Worm (Caenorhabditis elegans) whole organism, late embryonic: ENCODE measurements around the gene cest-4.

Experiments used
- C08G9.2 ChIP-seq: sonication (generic microtip); optimal IDR thresholded peaks from 2 replicates; lab custom pipeline; 2016; ENCODE audit warnings: mild to moderate bottlenecking, missing genetic modification characterization, moderate library complexity, missing compliant biosample characterization
- C38D4.7 ChIP-seq: fragments of 200-800 bp; sonication (Bioruptor generic); optimal IDR thresholded peaks from 2 replicates; lab custom pipeline; 2018; ENCODE audit warnings: mild to moderate bottlenecking, missing genetic modification characterization, moderate library complexity, missing compliant biosample characterization
- T23F11.4 ChIP-seq: fragments of 200-800 bp; sonication (Bioruptor generic); optimal IDR thresholded peaks from 2 replicates; lab custom pipeline; 2018; ENCODE audit warnings: mild to moderate bottlenecking, missing genetic modification characterization, missing compliant biosample characterization
- Y22D7AL.16 ChIP-seq: sonication (generic microtip); optimal IDR thresholded peaks from 2 replicates; lab custom pipeline; 2016; ENCODE audit warnings: missing genetic modification characterization, missing compliant biosample characterization
- ahr-1 ChIP-seq: sonication (generic microtip); optimal IDR thresholded peaks from 2 replicates; lab custom pipeline; 2016; ENCODE audit warnings: missing genetic modification characterization, missing compliant biosample characterization
- ama-1 ChIP-seq: fragments of 150-350 bp; optimal IDR thresholded peaks from 2 replicates; lab custom pipeline; 2014
- ceh-18 ChIP-seq: sonication (generic microtip); optimal IDR thresholded peaks from 2 replicates; lab custom pipeline; 2016; ENCODE audit warnings: missing genetic modification characterization, missing compliant biosample characterization
- ceh-2 ChIP-seq: sonication (generic microtip); optimal IDR thresholded peaks from 2 replicates; lab custom pipeline; 2016; ENCODE audit warnings: missing genotype, missing genetic modification characterization, missing compliant biosample characterization
- ceh-30 ChIP-seq: fragments of 150-350 bp; optimal IDR thresholded peaks from 2 replicates; lab custom pipeline; 2014; ENCODE audit warnings: missing biosample characterization, missing genetic modification characterization
- ceh-31 ChIP-seq: sonication (generic microtip); optimal IDR thresholded peaks from 2 replicates; lab custom pipeline; 2016; ENCODE audit warnings: missing genetic modification characterization, missing compliant biosample characterization
- ceh-34 ChIP-seq: sonication (generic microtip); optimal IDR thresholded peaks from 2 replicates; lab custom pipeline; 2016; ENCODE audit warnings: mild to moderate bottlenecking, missing genetic modification characterization, missing compliant biosample characterization
- ceh-45 ChIP-seq: fragments of 200-800 bp; sonication (Bioruptor generic); IDR thresholded peaks from 2 replicates; pipeline ENCODE4 v1.3.6; 2022; ENCODE audit warnings: missing genetic modification reagents, missing genetic modification characterization, missing compliant biosample characterization
- ceh-48 ChIP-seq: sonication (generic microtip); optimal IDR thresholded peaks from 2 replicates; lab custom pipeline; 2016; ENCODE audit warnings: missing genetic modification characterization, inconsistent platforms, missing compliant biosample characterization
- dve-1 ChIP-seq: sonication (generic microtip); optimal IDR thresholded peaks from 2 replicates; lab custom pipeline; 2017; ENCODE audit warnings: antibody characterized with exemption, mild to moderate bottlenecking, missing genetic modification characterization, missing compliant biosample characterization
- ets-4 ChIP-seq: sonication (generic microtip); optimal IDR thresholded peaks from 2 replicates; lab custom pipeline; 2016; ENCODE audit warnings: missing genetic modification characterization, missing compliant biosample characterization
- eyg-1 ChIP-seq: sonication (generic microtip); optimal IDR thresholded peaks from 2 replicates; lab custom pipeline; 2016; ENCODE audit warnings: missing genotype, missing genetic modification characterization, missing compliant biosample characterization
- fax-1 ChIP-seq: sonication (generic microtip); optimal IDR thresholded peaks from 2 replicates; lab custom pipeline; 2016; ENCODE audit warnings: missing genotype, missing genetic modification characterization, missing compliant biosample characterization
- fkh-10 ChIP-seq: fragments of 150-350 bp; optimal IDR thresholded peaks from 2 replicates; lab custom pipeline; 2014; ENCODE audit warnings: missing biosample characterization, missing genetic modification reagents, missing genetic modification characterization
- fkh-6 ChIP-seq: sonication (generic microtip); optimal IDR thresholded peaks from 2 replicates; lab custom pipeline; 2016; ENCODE audit warnings: missing genetic modification characterization, missing compliant biosample characterization
- gmeb-2 ChIP-seq: sonication (generic microtip); optimal IDR thresholded peaks from 2 replicates; lab custom pipeline; 2016; ENCODE audit warnings: missing genetic modification characterization, inconsistent platforms, missing compliant biosample characterization
- hlh-13 ChIP-seq: fragments of 200-800 bp; sonication (Bioruptor generic); optimal IDR thresholded peaks from 2 replicates; lab custom pipeline; 2018; ENCODE audit warnings: mild to moderate bottlenecking, missing genetic modification characterization, missing compliant biosample characterization
- hlh-30 ChIP-seq: sonication (generic microtip); optimal IDR thresholded peaks from 2 replicates; lab custom pipeline; 2017; ENCODE audit warnings: antibody characterized with exemption, missing genetic modification characterization, missing compliant biosample characterization; ENCODE audit not compliant: insufficient read depth
- hlh-6 ChIP-seq: sonication (generic microtip); optimal IDR thresholded peaks from 2 replicates; lab custom pipeline; 2016; ENCODE audit warnings: missing genotype, missing genetic modification characterization, missing compliant biosample characterization
- hlh-8 ChIP-seq: sonication (generic microtip); optimal IDR thresholded peaks from 2 replicates; lab custom pipeline; 2016; ENCODE audit warnings: missing genotype, missing genetic modification characterization, missing compliant biosample characterization
- madf-2 ChIP-seq: sonication (generic microtip); optimal IDR thresholded peaks from 2 replicates; lab custom pipeline; 2017; ENCODE audit warnings: missing genetic modification characterization, missing compliant biosample characterization
- mec-3 ChIP-seq: sonication (generic microtip); optimal IDR thresholded peaks from 2 replicates; lab custom pipeline; 2016; ENCODE audit warnings: borderline replicate concordance, missing genetic modification characterization, missing compliant biosample characterization
- nfya-1 ChIP-seq: sonication (generic microtip); optimal IDR thresholded peaks from 2 replicates; lab custom pipeline; 2017; ENCODE audit warnings: missing genetic modification characterization, mild to moderate bottlenecking, missing compliant biosample characterization, antibody characterized with exemption, moderate library complexity
- nhr-11 ChIP-seq: fragments of 150-350 bp; optimal IDR thresholded peaks from 2 replicates; lab custom pipeline; 2014; ENCODE audit warnings: missing biosample characterization, missing genetic modification characterization
- npax-4 ChIP-seq: sonication (generic microtip); optimal IDR thresholded peaks from 2 replicates; lab custom pipeline; 2016; ENCODE audit warnings: missing genetic modification characterization, missing compliant biosample characterization
- pag-3 ChIP-seq: sonication (generic microtip); optimal IDR thresholded peaks from 2 replicates; lab custom pipeline; 2016; ENCODE audit warnings: missing compliant biosample characterization, missing genetic modification characterization, borderline replicate concordance
- pat-9 ChIP-seq: fragments of 200-800 bp; sonication (Bioruptor generic); optimal IDR thresholded peaks from 2 replicates; lab custom pipeline; 2018; ENCODE audit warnings: mild to moderate bottlenecking, missing genetic modification characterization, moderate library complexity, missing compliant biosample characterization
- pax-1 ChIP-seq: fragments of 150-350 bp; optimal IDR thresholded peaks from 2 replicates; lab custom pipeline; 2014; ENCODE audit warnings: missing biosample characterization, missing genetic modification characterization
- pha-2 ChIP-seq: sonication (generic microtip); optimal IDR thresholded peaks from 2 replicates; lab custom pipeline; 2017; ENCODE audit warnings: mild to moderate bottlenecking, missing genetic modification characterization, missing compliant biosample characterization
- ref-2 ChIP-seq: sonication (generic microtip); optimal IDR thresholded peaks from 2 replicates; lab custom pipeline; 2016; ENCODE audit warnings: missing genetic modification characterization, missing compliant biosample characterization
- rnt-1 ChIP-seq: sonication (generic microtip); optimal IDR thresholded peaks from 2 replicates; lab custom pipeline; 2016; ENCODE audit warnings: missing genetic modification characterization, missing compliant biosample characterization
- sdc-2 ChIP-seq: sonication (generic microtip); optimal IDR thresholded peaks from 2 replicates; lab custom pipeline; 2016; ENCODE audit warnings: missing genotype, missing genetic modification characterization, missing compliant biosample characterization
- sox-2 ChIP-seq: fragments of 200-800 bp; sonication (Bioruptor generic); IDR thresholded peaks from 2 replicates; pipeline ENCODE4 v1.3.6; 2022; ENCODE audit warnings: missing genetic modification reagents, missing genetic modification characterization, missing compliant biosample characterization
- sox-4 ChIP-seq: sonication (generic microtip); optimal IDR thresholded peaks from 2 replicates; lab custom pipeline; 2017; ENCODE audit warnings: mild to moderate bottlenecking, missing genetic modification characterization, inconsistent platforms, missing compliant biosample characterization
- syd-9 ChIP-seq: sonication (generic microtip); optimal IDR thresholded peaks from 2 replicates; lab custom pipeline; 2016; ENCODE audit warnings: mild to moderate bottlenecking, missing genetic modification characterization, moderate library complexity, missing compliant biosample characterization
- tbx-2 ChIP-seq: sonication (generic microtip); optimal IDR thresholded peaks from 2 replicates; lab custom pipeline; 2016; ENCODE audit warnings: missing genetic modification characterization, missing compliant biosample characterization
- ttx-3 ChIP-seq: sonication (generic microtip); optimal IDR thresholded peaks from 2 replicates; lab custom pipeline; 2016; ENCODE audit warnings: missing genetic modification reagents, missing genetic modification characterization, missing compliant biosample characterization
- unc-3 ChIP-seq, 2 experiments: fragments of 200-800 bp in 1 of 2; sonication (Bioruptor generic) in 1 of 2; sonication (generic microtip) in 1 of 2; conservative IDR thresholded peaks in 1 of 2; optimal IDR thresholded peaks in 1 of 2; 2 replicates each; pipeline versions ENCODE4 v1.3.6 to Lab custom; 2016 to 2022; ENCODE audit warnings: missing compliant biosample characterization in 2 of 2, missing genetic modification characterization in 2 of 2, missing genetic modification reagents in 1 of 2
- unc-86 ChIP-seq: sonication (generic microtip); optimal IDR thresholded peaks from 2 replicates; lab custom pipeline; 2016; ENCODE audit warnings: missing genetic modification characterization, missing compliant biosample characterization
- ztf-16 ChIP-seq: sonication (generic microtip); optimal IDR thresholded peaks from 2 replicates; lab custom pipeline; 2017; ENCODE audit warnings: missing genetic modification characterization, missing compliant biosample characterization

cest-4 gene

DNA sequence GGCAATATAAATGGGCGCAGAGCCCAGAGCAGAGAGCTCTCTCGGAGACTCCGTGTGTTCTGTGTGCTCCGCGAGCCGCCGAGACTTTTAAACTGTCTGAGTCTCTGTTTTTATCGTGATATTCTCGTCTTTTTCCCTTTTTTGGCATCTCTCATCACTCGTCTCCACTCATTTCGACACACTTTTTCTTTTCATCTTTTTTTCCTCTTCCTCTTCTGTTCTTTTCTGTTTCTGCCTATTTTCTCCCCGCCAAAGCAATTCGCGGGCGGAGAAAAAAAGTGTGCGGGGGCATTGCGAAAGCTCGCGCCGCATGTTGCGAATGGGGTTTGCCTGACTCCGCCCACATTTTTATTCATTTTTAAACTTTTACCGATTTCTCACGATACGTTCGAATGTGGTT is 45.8 kb downstream of the cest-4 start (continued):
- TF ChIP-seq unc-3 (GFP tag; conservative IDR thresholded peaks at IDR 0.05; lab: Robert Waterston, UW) (peak; percentile 74), unc-3 (tag; optimal IDR thresholded peaks at IDR 0.05; lab: Kevin White, UChicago) (peak; percentile 75), eyg-1 (tag; lab: Kevin White, UChicago) (peak; percentile 50), npax-4 (tag; lab: Kevin White, UChicago) (peak; percentile 54), fkh-10 (GFP tag; lab: Kevin White, UChicago) (peak; percentile 22), C38D4.7 (GFP tag; lab: Kevin White, UChicago) (peak; percentile 65), ceh-2 (peak; percentile 84), ahr-1 (peak; percentile 17), ceh-31 (tag; lab: Kevin White, UChicago) (peak; percentile 92), hlh-6 (peak; percentile 90), unc-86 (peak; percentile 75), ceh-30 (no peak), fax-1 (peak; percentile 71), ceh-45 (GFP tag; lab: Robert Waterston, UW) (no peak), ama-1 (lab: Kevin White, UChicago) (no peak), hlh-8 (tag; lab: Kevin White, UChicago) (peak; percentile 82), T23F11.4 (GFP tag; lab: Kevin White, UChicago) (peak; percentile 71), nhr-11 (no peak), ceh-18 (tag; lab: Kevin White, UChicago) (peak; percentile 92), ceh-48 (tag; lab: Kevin White, UChicago) (peak; percentile 54), syd-9 (tag; lab: Kevin White, UChicago) (peak; percentile 73), pag-3 (tag; lab: Kevin White, UChicago) (peak; percentile 32), pha-2 (tag; lab: Kevin White, UChicago) (peak; percentile 88), dve-1 (tag; lab: Kevin White, UChicago) (peak; percentile 73), C08G9.2 (tag; lab: Kevin White, UChicago) (peak; percentile 62), hlh-30 (tag; lab: Kevin White, UChicago) (no peak), pat-9 (tag; lab: Kevin White, UChicago) (peak; percentile 73), ztf-16 (tag; lab: Kevin White, UChicago) (peak; percentile 60), Y22D7AL.16 (tag; lab: Kevin White, UChicago) (peak; percentile 58), hlh-13 (GFP tag; lab: Kevin White, UChicago) (no peak), gmeb-2 (peak; percentile 69), rnt-1 (peak; percentile 75), sox-4 (peak; percentile 85), ttx-3 (tag; lab: Kevin White, UChicago) (peak; percentile 73), ets-4 (peak; percentile 54), sdc-2 (peak; percentile 73), mec-3 (tag; lab: Kevin White, UChicago) (no peak)

DNA sequence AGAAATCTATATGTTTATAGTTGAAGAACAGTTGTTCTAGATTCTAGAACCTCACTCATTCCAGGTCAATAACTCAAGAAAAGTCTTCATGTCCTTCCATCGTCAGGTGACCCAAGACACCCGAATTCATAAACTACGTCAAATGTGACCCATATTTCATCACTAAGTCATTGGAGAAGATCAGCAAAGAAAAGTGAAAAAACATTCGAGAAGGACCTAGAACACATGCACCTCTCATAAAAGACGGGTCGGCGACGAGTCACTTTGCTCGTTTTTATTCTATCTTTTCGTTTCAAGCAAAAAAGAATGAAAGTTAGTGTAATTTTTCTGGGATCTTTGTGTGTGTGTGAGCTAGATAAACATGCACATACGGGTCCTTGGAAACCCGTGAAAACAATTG is 50.9 kb downstream of the cest-4 start:
- TF ChIP-seq npax-4 (tag; lab: Kevin White, UChicago), result no peak
- no peak for TF ChIP-seq gmeb-2
- TF ChIP-seq ceh-34, result no peak
- TF ChIP-seq fax-1, result no peak
- no peak for TF ChIP-seq eyg-1 (tag; lab: Kevin White, UChicago)
- TF ChIP-seq ref-2 (tag; lab: Kevin White, UChicago), result no peak
- TF ChIP-seq tbx-2 (tag; lab: Kevin White, UChicago), result no peak
- TF ChIP-seq ceh-18 (tag; lab: Kevin White, UChicago), result no peak
- no peak for TF ChIP-seq fkh-10 (GFP tag; lab: Kevin White, UChicago)
- no peak for TF ChIP-seq fkh-6 (tag; lab: Kevin White, UChicago)
- no peak for TF ChIP-seq pax-1 (tag; lab: Kevin White, UChicago)
- TF ChIP-seq hlh-6, result no peak
- TF ChIP-seq madf-2 (tag; lab: Kevin White, UChicago), result no peak
- TF ChIP-seq sox-2 (GFP tag; lab: Robert Waterston, UW), result no peak
- TF ChIP-seq C08G9.2 (tag; lab: Kevin White, UChicago), result no peak
- TF ChIP-seq nfya-1 (tag; lab: Kevin White, UChicago), result no peak
